Worm (Caenorhabditis elegans) whole organism, L4 larva: ENCODE data around the gene C08F8.2.

Experiments
- F10B5.3 ChIP-seq: sonication (generic microtip); optimal IDR thresholded peaks from 2 replicates; lab custom pipeline; 2016; ENCODE audit warnings: mild to moderate bottlenecking, missing genetic modification characterization, missing compliant biosample characterization
- F26F4.8 ChIP-seq: fragments of 200-800 bp; sonication (Bioruptor generic); conservative IDR thresholded peaks from 2 replicates; pipeline ENCODE4 v1.3.6; 2022; ENCODE audit warnings: missing genetic modification characterization, missing compliant biosample characterization
- F37D6.2 ChIP-seq: sonication (generic microtip); optimal IDR thresholded peaks from 2 replicates; lab custom pipeline; 2016; ENCODE audit warnings: mild to moderate bottlenecking, missing genetic modification characterization, missing compliant biosample characterization
- Y105C5A.15 ChIP-seq: fragments of 200-800 bp; sonication (Bioruptor generic); IDR thresholded peaks from 2 replicates; pipeline ENCODE4 v1.3.6; 2022; ENCODE audit warnings: missing genetic modification characterization, missing compliant biosample characterization
- Y48G9A.11 ChIP-seq: fragments of 200-800 bp; sonication (Bioruptor generic); IDR thresholded peaks from 2 replicates; pipeline ENCODE4 v1.3.6; 2022; ENCODE audit warnings: missing genetic modification reagents, missing genetic modification characterization, missing compliant biosample characterization
- Y5F2A.4 ChIP-seq: fragments of 200-800 bp; sonication (Bioruptor generic); optimal IDR thresholded peaks from 2 replicates; lab custom pipeline; 2018; ENCODE audit warnings: mild to moderate bottlenecking, missing genetic modification characterization, missing compliant biosample characterization
- aly-2 ChIP-seq: sonication (generic microtip); optimal IDR thresholded peaks from 2 replicates; lab custom pipeline; 2018; ENCODE audit warnings: missing biosample characterization, missing genetic modification characterization
- ceh-28 ChIP-seq: fragments of 150-350 bp; optimal IDR thresholded peaks from 2 replicates; lab custom pipeline; 2014; ENCODE audit warnings: missing biosample characterization, missing genetic modification reagents, missing genetic modification characterization
- ceh-32 ChIP-seq: sonication (generic microtip); optimal IDR thresholded peaks from 2 replicates; lab custom pipeline; 2016; ENCODE audit warnings: mild to moderate bottlenecking, missing genetic modification characterization, missing compliant biosample characterization; ENCODE audit not compliant: poor library complexity
- ceh-82 ChIP-seq: sonication (generic microtip); optimal IDR thresholded peaks from 2 replicates; lab custom pipeline; 2017; ENCODE audit warnings: missing biosample characterization, missing genetic modification characterization
- ces-1 ChIP-seq: fragments of 150-350 bp; sonication (generic microtip); optimal IDR thresholded peaks from 4 replicates; lab custom pipeline; 2014; ENCODE audit warnings: missing biosample characterization, missing genetic modification reagents, missing genetic modification characterization
- daf-12 ChIP-seq: fragments of 150-350 bp; optimal IDR thresholded peaks from 2 replicates; lab custom pipeline; 2014; ENCODE audit warnings: missing biosample characterization, missing genetic modification reagents, missing genetic modification characterization
- daf-16 ChIP-seq, 3 experiments: sonication (generic microtip); optimal IDR thresholded peaks; 2 replicates each; lab custom pipeline; 2016 to 2017; ENCODE audit warnings: missing genetic modification characterization in 3 of 3, missing genetic modification reagents in 3 of 3, mild to moderate bottlenecking in 2 of 3, missing compliant biosample characterization in 2 of 3, missing biosample characterization in 1 of 3, moderate library complexity in 1 of 3
- dmd-8 ChIP-seq: fragments of 200-800 bp; sonication (Bioruptor generic); IDR thresholded peaks from 2 replicates; pipeline ENCODE4 v1.3.6; 2022; ENCODE audit warnings: missing genetic modification characterization, missing compliant biosample characterization
- duxl-1 ChIP-seq: sonication (generic microtip); optimal IDR thresholded peaks from 2 replicates; lab custom pipeline; 2016; ENCODE audit warnings: mild to moderate bottlenecking, missing genetic modification characterization, moderate library complexity, missing compliant biosample characterization; ENCODE audit not compliant: poor library complexity
- egl-27 ChIP-seq: sonication (generic microtip); optimal IDR thresholded peaks from 3 replicates; lab custom pipeline; 2017; ENCODE audit warnings: missing biosample characterization, missing genetic modification reagents, missing genetic modification characterization
- egl-43 ChIP-seq: fragments of 200-800 bp; sonication (Bioruptor generic); IDR thresholded peaks from 2 replicates; pipeline ENCODE4 v1.3.6; 2022; ENCODE audit warnings: missing genetic modification reagents, missing genetic modification characterization, missing compliant biosample characterization
- fkh-10 ChIP-seq: fragments of 150-350 bp; optimal IDR thresholded peaks from 2 replicates; lab custom pipeline; 2014; ENCODE audit warnings: missing biosample characterization, missing genetic modification reagents, missing genetic modification characterization
- hif-1 ChIP-seq, 2 experiments: sonication (generic microtip); optimal IDR thresholded peaks; 2 replicates each; lab custom pipeline; 2016 to 2017; ENCODE audit warnings: missing compliant biosample characterization in 2 of 2, missing genetic modification characterization in 2 of 2, missing genetic modification reagents in 2 of 2, missing genotype in 2 of 2, mild to moderate bottlenecking in 1 of 2
- hlh-30 ChIP-seq: sonication (generic microtip); optimal IDR thresholded peaks from 2 replicates; lab custom pipeline; 2017; ENCODE audit warnings: antibody characterized with exemption, mild to moderate bottlenecking, missing genetic modification characterization, missing compliant biosample characterization; ENCODE audit not compliant: insufficient read depth
- lim-7 ChIP-seq: fragments of 200-800 bp; sonication (Bioruptor generic); IDR thresholded peaks from 2 replicates; pipeline ENCODE4 v1.3.6; 2022; ENCODE audit warnings: missing genetic modification characterization, missing compliant biosample characterization
- lin-13 ChIP-seq: fragments of 150-350 bp; optimal IDR thresholded peaks from 2 replicates; lab custom pipeline; 2014; ENCODE audit warnings: missing biosample characterization, missing genetic modification reagents, missing genetic modification characterization
- lin-29 ChIP-seq: fragments of 200-800 bp; sonication (Bioruptor generic); IDR thresholded peaks from 2 replicates; pipeline ENCODE4 v1.3.6; 2022; ENCODE audit warnings: missing genetic modification reagents, missing genetic modification characterization, missing compliant biosample characterization
- lin-39 ChIP-seq: fragments of 150-350 bp; optimal IDR thresholded peaks from 2 replicates; lab custom pipeline; 2014; ENCODE audit warnings: missing biosample characterization, missing genetic modification reagents, missing genetic modification characterization
- madf-9 ChIP-seq: fragments of 200-800 bp; sonication (Bioruptor generic); conservative IDR thresholded peaks from 2 replicates; pipeline ENCODE4 v1.3.6; 2022; ENCODE audit warnings: missing genetic modification reagents, missing genetic modification characterization, missing compliant biosample characterization
- mes-2 ChIP-seq: sonication (generic microtip); optimal IDR thresholded peaks from 2 replicates; lab custom pipeline; 2016; ENCODE audit warnings: missing genotype, mild to moderate bottlenecking, missing genetic modification characterization, missing compliant biosample characterization; ENCODE audit not compliant: poor library complexity, severe bottlenecking
- nhr-102 ChIP-seq: sonication (generic microtip); optimal IDR thresholded peaks from 2 replicates; lab custom pipeline; 2016; ENCODE audit warnings: mild to moderate bottlenecking, missing genetic modification characterization, moderate library complexity, missing compliant biosample characterization
- nhr-11 ChIP-seq: fragments of 150-350 bp; optimal IDR thresholded peaks from 2 replicates; lab custom pipeline; 2014; ENCODE audit warnings: missing biosample characterization, missing genetic modification characterization
- nhr-237 ChIP-seq: sonication (generic microtip); optimal IDR thresholded peaks from 2 replicates; lab custom pipeline; 2017; ENCODE audit warnings: missing biosample characterization, missing genetic modification characterization
- nhr-48 ChIP-seq: sonication (generic microtip); optimal IDR thresholded peaks from 2 replicates; lab custom pipeline; 2016; ENCODE audit warnings: mild to moderate bottlenecking, missing genetic modification characterization, missing compliant biosample characterization
- nhr-6 ChIP-seq: fragments of 150-350 bp; optimal IDR thresholded peaks from 2 replicates; lab custom pipeline; 2014; ENCODE audit warnings: missing biosample characterization, missing genetic modification characterization
- nhr-77 ChIP-seq: fragments of 150-350 bp; optimal IDR thresholded peaks from 2 replicates; lab custom pipeline; 2014; ENCODE audit warnings: missing biosample characterization, missing genetic modification characterization
- pha-4 ChIP-seq, 2 experiments: fragments of 150-350 bp in 1 of 2; fragments of 200-800 bp in 1 of 2; sonication (Bioruptor generic) in 1 of 2; IDR thresholded peaks in 1 of 2; optimal IDR thresholded peaks in 1 of 2; 2 replicates each; pipeline versions ENCODE4 v1.3.6 to Lab custom; 2014 to 2022; ENCODE audit warnings: missing genetic modification characterization in 2 of 2, missing genetic modification reagents in 2 of 2, missing biosample characterization in 1 of 2, missing compliant biosample characterization in 1 of 2
- php-3 ChIP-seq: fragments of 200-800 bp; sonication (Bioruptor generic); IDR thresholded peaks from 2 replicates; pipeline ENCODE4 v1.3.6; 2022; ENCODE audit warnings: missing genetic modification reagents, missing genetic modification characterization, missing compliant biosample characterization
- pqm-1 ChIP-seq: sonication (generic microtip); optimal IDR thresholded peaks from 2 replicates; lab custom pipeline; 2017; ENCODE audit warnings: missing biosample characterization, missing genetic modification characterization
- sdz-12 ChIP-seq: fragments of 200-800 bp; sonication (Bioruptor generic); optimal IDR thresholded peaks from 2 replicates; lab custom pipeline; 2018; ENCODE audit warnings: mild to moderate bottlenecking, missing genetic modification characterization, missing compliant biosample characterization
- set-16 ChIP-seq: fragments of 200-800 bp; sonication (Bioruptor generic); IDR thresholded peaks from 2 replicates; pipeline ENCODE4 v1.3.6; 2022; ENCODE audit warnings: missing genetic modification reagents, missing genetic modification characterization, missing compliant biosample characterization
- unc-130 ChIP-seq: sonication (generic microtip); optimal IDR thresholded peaks from 2 replicates; lab custom pipeline; 2016; ENCODE audit warnings: missing genetic modification reagents, missing genetic modification characterization, missing compliant biosample characterization
- unc-39 ChIP-seq: sonication (generic microtip); optimal IDR thresholded peaks from 2 replicates; lab custom pipeline; 2017; ENCODE audit warnings: missing biosample characterization, missing genetic modification characterization
- vab-7 ChIP-seq: fragments of 200-800 bp; sonication (Bioruptor generic); IDR thresholded peaks from 2 replicates; pipeline ENCODE4 v1.3.6; 2022; ENCODE audit warnings: missing genetic modification reagents, missing genetic modification characterization, missing compliant biosample characterization
- zag-1 ChIP-seq: fragments of 150-350 bp; optimal IDR thresholded peaks from 2 replicates; lab custom pipeline; 2014; ENCODE audit warnings: missing biosample characterization, missing genetic modification characterization
- zfp-3 ChIP-seq: fragments of 200-800 bp; sonication (Bioruptor generic); conservative IDR thresholded peaks from 2 replicates; pipeline ENCODE4 v1.3.6; 2022; ENCODE audit warnings: missing genetic modification reagents, missing genetic modification characterization, missing compliant biosample characterization
- ztf-11 ChIP-seq: fragments of 150-350 bp; optimal IDR thresholded peaks from 2 replicates; lab custom pipeline; 2014; ENCODE audit warnings: missing biosample characterization, missing genetic modification characterization

The C08F8.2 gene

DNA sequence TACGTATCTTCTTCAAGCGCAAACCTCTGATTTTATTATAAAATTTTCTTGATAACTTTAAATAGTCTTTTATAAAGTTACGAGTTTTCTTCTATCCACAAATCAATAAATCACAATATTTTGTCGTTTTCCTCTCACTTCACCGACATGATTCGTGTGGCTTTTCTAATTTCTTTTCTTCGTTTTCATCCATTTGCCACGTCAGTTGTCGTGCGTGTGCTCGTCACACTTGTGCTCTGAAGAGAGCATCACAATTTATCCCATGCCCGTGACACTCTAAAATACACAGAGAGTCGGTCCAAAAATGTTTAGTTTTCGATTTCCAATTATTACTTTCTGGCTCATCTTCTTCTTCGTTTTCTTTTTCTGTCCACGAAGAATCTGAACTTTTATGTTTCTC lies 38.9 kb upstream of the C08F8.2 start:
- TF ChIP-seq ceh-28 = no peak
- TF ChIP-seq hlh-30 (tag; lab: Kevin White, UChicago) = peak; percentile 36
- TF ChIP-seq, all 104 proteins: peak for 1

DNA sequence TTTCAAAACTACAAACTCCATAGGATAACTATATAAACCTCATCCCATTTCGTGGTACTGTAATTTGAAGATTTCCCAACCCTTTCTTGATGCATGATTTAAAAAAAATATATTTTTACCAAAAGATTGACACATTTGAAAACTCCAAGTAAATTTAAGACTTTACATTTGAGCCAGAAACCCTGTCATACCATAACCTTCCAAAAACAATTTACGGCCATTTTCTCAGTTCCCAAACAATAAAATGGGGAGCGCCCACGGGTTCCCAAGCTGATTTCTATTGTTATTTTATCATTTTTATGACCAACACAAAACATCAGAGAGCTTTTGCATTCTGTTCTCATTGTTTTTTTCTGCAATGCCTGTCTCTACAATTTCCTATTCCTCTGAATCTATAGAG lies 38.2 kb upstream of the C08F8.2 start, which contains the start of gene clc-9:
TSS of gene clc-9 (plus strand) at position 301 of the 400 bp plus-strand sequence.
- no peak for TF ChIP-seq nhr-237 (tag; lab: Kevin White, UChicago)
- no peak for TF ChIP-seq F10B5.3 (tag; lab: Kevin White, UChicago)
- TF ChIP-seq, all 104 proteins: peak for 0

DNA sequence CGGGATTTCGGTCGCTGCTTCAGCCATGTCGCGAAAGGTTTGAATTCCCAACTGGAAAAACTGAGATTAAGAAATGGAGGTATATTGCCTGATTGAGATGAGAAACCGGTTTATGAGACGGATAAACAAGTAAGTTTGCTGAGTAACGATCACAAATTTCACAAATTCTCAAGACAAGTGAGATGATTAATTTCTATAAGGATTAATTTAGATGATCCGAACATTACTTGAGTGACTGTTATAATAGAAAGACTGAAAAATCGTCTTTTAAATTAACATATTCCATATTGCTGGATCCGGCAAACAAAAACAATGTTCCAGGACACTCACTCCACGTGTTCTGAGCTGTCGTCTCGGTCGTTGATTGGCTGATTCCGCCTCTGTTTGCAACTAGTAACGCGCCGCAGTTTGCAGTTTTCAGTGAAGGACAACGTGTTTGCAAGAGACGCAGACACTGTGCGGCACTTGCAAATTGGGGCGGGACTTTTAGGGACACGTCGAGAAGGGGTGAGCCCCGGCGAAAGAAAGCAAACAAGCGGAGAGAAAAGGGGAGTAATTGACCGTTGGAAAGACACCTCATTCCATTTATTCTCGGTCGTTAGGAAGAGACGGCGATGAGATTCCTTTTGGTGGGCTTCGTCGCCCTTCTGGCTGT lies 31.8 kb upstream of the C08F8.2 start, which contains the start of the genes imp-2 and enpl-1:
TSS of gene imp-2 (minus strand) at position 51 of the 655 bp plus-strand sequence.
TSS of gene enpl-1 (plus strand) at position 462 of the 655 bp plus-strand sequence.
- TF ChIP-seq ztf-11 (tag; lab: Kevin White, UChicago) = no peak
- TF ChIP-seq nhr-48 (tag; lab: Kevin White, UChicago) = peak; percentile 62
- peak; percentile 86 for TF ChIP-seq egl-43 (GFP tag; lab: Robert Waterston, UW)
- peak; percentile 69; the same call in 1 of the 2 replicates for TF ChIP-seq php-3
- TF ChIP-seq egl-27 (tag; lab: Kevin White, UChicago) = no peak
- TF ChIP-seq madf-9 = 0 out of 2 replicates have a peak, but pooled peaks have one; percentile 9
- no peak for TF ChIP-seq Y105C5A.15
- peak; percentile 83 for TF ChIP-seq nhr-6 (tag; lab: Kevin White, UChicago)
- peak; percentile 67 for TF ChIP-seq set-16 (GFP tag; lab: Robert Waterston, UW)
- peak; percentile 68 for TF ChIP-seq unc-130 (GFP tag; lab: Kevin White, UChicago)
- TF ChIP-seq lin-29 (GFP tag; lab: Robert Waterston, UW) = peak; percentile 52; the same call in 1 of the 2 replicates
- TF ChIP-seq Y5F2A.4 (GFP tag; lab: Kevin White, UChicago) = no peak
- TF ChIP-seq mes-2 (tag; lab: Kevin White, UChicago) = peak; percentile 83
- TF ChIP-seq lin-39 (tag; lab: Kevin White, UChicago) = no peak
- TF ChIP-seq zfp-3 (GFP tag; lab: Robert Waterston, UW) = 0 out of 2 replicates have a peak, but pooled peaks have one; percentile 13
- peak; percentile 17; the same call in 1 of the 2 replicates for TF ChIP-seq lim-7 (GFP tag; lab: Robert Waterston, UW)
- TF ChIP-seq nhr-102 (tag; lab: Kevin White, UChicago) = peak; percentile 82
- TF ChIP-seq F37D6.2 (tag; lab: Kevin White, UChicago) = peak; percentile 63
- TF ChIP-seq hlh-30 (tag; lab: Kevin White, UChicago) = peak; percentile 92
- peak; percentile 85 for TF ChIP-seq fkh-10 (GFP tag; lab: Kevin White, UChicago)
- TF ChIP-seq unc-39 (tag; lab: Kevin White, UChicago) = no peak
- peak; percentile 67 for TF ChIP-seq vab-7 (GFP tag; lab: Robert Waterston, UW)
- no peak for TF ChIP-seq daf-12 (tag; lab: Kevin White, UChicago)
- no peak for TF ChIP-seq F26F4.8 (GFP tag; lab: Robert Waterston, UW)
- no peak for TF ChIP-seq sdz-12 (GFP tag; lab: Kevin White, UChicago)
- peak in 1 of 2 experiments; percentile 74 for TF ChIP-seq daf-16 (GFP tag; optimal IDR thresholded peaks at IDR 0.05; lab: Kevin White, UChicago)
- TF ChIP-seq daf-16 (tag; optimal IDR thresholded peaks at IDR 0.05; lab: Kevin White, UChicago) = peak; percentile 72
- TF ChIP-seq ceh-82 (tag; lab: Kevin White, UChicago) = no peak
- TF ChIP-seq aly-2 (tag; lab: Kevin White, UChicago) = no peak
- TF ChIP-seq pqm-1 (tag; lab: Kevin White, UChicago) = peak; percentile 64
- peak; percentile 83 for TF ChIP-seq lin-13
- TF ChIP-seq nhr-11 (tag; lab: Kevin White, UChicago) = peak; percentile 83
- TF ChIP-seq pha-4 (GFP tag; IDR thresholded peaks at IDR 0.05; lab: Robert Waterston, UW) = peak; percentile 89
- TF ChIP-seq pha-4 (tag; optimal IDR thresholded peaks at IDR 0.05; lab: Kevin White, UChicago) = peak; percentile 33
- no peak for TF ChIP-seq Y48G9A.11
- peak; percentile 53 for TF ChIP-seq duxl-1 (tag; lab: Kevin White, UChicago)
- peak; percentile 68 for TF ChIP-seq zag-1 (tag; lab: Kevin White, UChicago)
- 0 out of 2 replicates have a peak, but pooled peaks have one; percentile 53 for TF ChIP-seq dmd-8 (GFP tag; lab: Robert Waterston, UW)
- TF ChIP-seq nhr-77 (tag; lab: Kevin White, UChicago) = peak; percentile 77
- no peak for TF ChIP-seq ces-1 (GFP tag; lab: Kevin White, UChicago)
- TF ChIP-seq ceh-32 (tag; lab: Kevin White, UChicago) = no peak
- peak; percentile 18 to 69 for TF ChIP-seq hif-1 (tag; optimal IDR thresholded peaks at IDR 0.05; lab: Kevin White, UChicago)
- TF ChIP-seq nhr-237 (tag; lab: Kevin White, UChicago) = no peak
